Worm (Caenorhabditis elegans) whole organism, midembryonic: ENCODE measurements around the gene ppm-1.H.

ENCODE experiments used
- T22C8.4 ChIP-seq: fragments of 200-800 bp; sonication (Bioruptor generic); IDR thresholded peaks from 2 replicates; pipeline ENCODE4 v1.3.6; 2022; ENCODE audit warnings: missing genetic modification characterization, missing compliant biosample characterization
- cog-1 ChIP-seq: sonication (generic microtip); optimal IDR thresholded peaks from 2 replicates; lab custom pipeline; 2016; ENCODE audit warnings: missing genetic modification characterization, missing compliant biosample characterization
- flt-1 ChIP-seq: fragments of 200-800 bp; sonication (Bioruptor generic); IDR thresholded peaks from 2 replicates; pipeline ENCODE4 v1.3.6; 2022; ENCODE audit warnings: missing genetic modification characterization, missing compliant biosample characterization
- klf-2 ChIP-seq: fragments of 200-800 bp; sonication (Bioruptor generic); conservative IDR thresholded peaks from 2 replicates; pipeline ENCODE4 v1.3.6; 2022; ENCODE audit warnings: missing genetic modification reagents, missing genetic modification characterization, missing compliant biosample characterization
- med-1 ChIP-seq: sonication (generic microtip); optimal IDR thresholded peaks from 2 replicates; lab custom pipeline; 2017; ENCODE audit warnings: missing genetic modification characterization, mild to moderate bottlenecking, missing compliant biosample characterization, antibody characterized with exemption, missing genetic modification reagents; ENCODE audit not compliant: insufficient read depth
- ref-1 ChIP-seq: fragments of 200-800 bp; sonication (Bioruptor generic); conservative IDR thresholded peaks from 2 replicates; pipeline ENCODE4 v1.3.6; 2022; ENCODE audit warnings: missing genetic modification reagents, missing genetic modification characterization, missing compliant biosample characterization
- tab-1 ChIP-seq: fragments of 200-800 bp; sonication (Bioruptor generic); IDR thresholded peaks from 2 replicates; pipeline ENCODE4 v1.3.6; 2022; ENCODE audit warnings: missing genetic modification characterization, missing compliant biosample characterization
- ztf-23 ChIP-seq: fragments of 200-800 bp; sonication (Bioruptor generic); IDR thresholded peaks from 2 replicates; pipeline ENCODE4 v1.3.6; 2022; ENCODE audit warnings: missing genetic modification reagents, missing genetic modification characterization, missing compliant biosample characterization
- ztf-29 ChIP-seq: fragments of 200-800 bp; sonication (Bioruptor generic); IDR thresholded peaks from 2 replicates; pipeline ENCODE4 v1.3.6; 2022; ENCODE audit warnings: missing genetic modification reagents, missing genetic modification characterization, missing compliant biosample characterization

ppm-1.H gene

ce11 chrIV:12217142-12217541, 51.0 kb downstream of the ppm-1.H start:
- TF ChIP-seq med-1 (GFP tag; lab: Kevin White, UChicago) (no peak), ztf-23 (no peak), T22C8.4 (GFP tag; lab: Robert Waterston, UW) (no peak), klf-2 (GFP tag; lab: Robert Waterston, UW) (no peak), tab-1 (GFP tag; lab: Robert Waterston, UW) (no peak), ztf-29 (GFP tag; lab: Robert Waterston, UW) (no peak), flt-1 (no peak), cog-1 (tag; lab: Kevin White, UChicago) (no peak), ref-1 (GFP tag; lab: Robert Waterston, UW) (no peak)

ce11 chrIV:12215762-12216295, 52.3 kb downstream of the ppm-1.H start, which contains the start of gene phy-2:
Gene phy-2, minus strand, starts transcription at chrIV:12215987.
- TF ChIP-seq T22C8.4 (GFP tag; lab: Robert Waterston, UW), result no peak
- no peak for TF ChIP-seq ztf-23
- TF ChIP-seq ztf-29 (GFP tag; lab: Robert Waterston, UW), result no peak
- TF ChIP-seq tab-1 (GFP tag; lab: Robert Waterston, UW), result no peak
